Fruit fly (Drosophila melanogaster) Kc167 (cell line): ENCODE measurements around the gene CG14151.

Source experiments
- Myc ChIP-seq: fragments of >200 bp; optimal IDR thresholded peaks from 2 replicates; lab custom pipeline; 2017; ENCODE audit warnings: missing external identifiers
- Sin3A ChIP-seq: fragments of >200 bp; optimal IDR thresholded peaks from 2 replicates; lab custom pipeline; 2018; ENCODE audit warnings: missing external identifiers
- h ChIP-seq: fragments of >200 bp; optimal IDR thresholded peaks from 3 replicates; lab custom pipeline; 2018; ENCODE audit warnings: missing external identifiers
- psq ChIP-seq: fragments of >200 bp; optimal IDR thresholded peaks from 2 replicates; lab custom pipeline; 2017; ENCODE audit warnings: missing external identifiers

DNA sequence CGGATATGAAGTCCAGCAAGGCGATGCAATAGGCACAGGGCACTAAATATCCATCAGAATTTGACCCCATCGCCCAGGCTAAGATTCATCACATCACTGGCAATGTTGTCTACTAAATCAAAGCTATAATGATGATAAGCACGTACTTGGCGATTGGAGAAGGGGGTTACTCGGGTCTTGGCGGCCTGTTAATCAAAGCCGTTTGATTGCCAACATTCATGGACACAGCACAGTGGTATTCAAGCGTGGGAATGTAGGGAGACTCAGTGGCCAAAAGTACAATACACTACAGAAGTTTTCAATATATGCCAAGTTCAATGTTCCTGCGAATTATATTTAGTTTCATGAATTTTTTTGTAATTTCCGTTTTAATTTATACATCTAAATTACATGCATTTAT lies at the start of gene CG14151:
- TF ChIP-seq h (lab: Kevin White, UChicago) = no peak
- no peak for TF ChIP-seq Myc (lab: Kevin White, UChicago)
- TF ChIP-seq Sin3A = no peak
- TF ChIP-seq psq = no peak
